Worm (Caenorhabditis elegans) whole organism, mixed stage, embryonic: Measurements from ENCODE around the gene nsun-1.
"Not testable (repeated sequence)": the region's sequence is repeated elsewhere in the genome, so short reads cannot be mapped to it uniquely, and the experiment has no call there.

ENCODE experiments used
- M03D4.4 ChIP-seq: sonication (generic microtip); optimal IDR thresholded peaks from 2 replicates; lab custom pipeline; 2017; ENCODE audit warnings: mild to moderate bottlenecking, missing genetic modification characterization, missing compliant biosample characterization
- bed-3 ChIP-seq: fragments of 200-800 bp; sonication (Bioruptor generic); optimal IDR thresholded peaks from 3 replicates; lab custom pipeline; 2018; ENCODE audit warnings: mild to moderate bottlenecking, missing genetic modification characterization, moderate library complexity, missing compliant biosample characterization
- blmp-1 ChIP-seq: fragments of 150-350 bp; optimal IDR thresholded peaks from 2 replicates; lab custom pipeline; 2014; ENCODE audit warnings: missing biosample characterization, missing genetic modification characterization
- ceh-39 ChIP-seq: fragments of 150-350 bp; optimal IDR thresholded peaks from 2 replicates; lab custom pipeline; 2014; ENCODE audit warnings: missing biosample characterization, missing genetic modification characterization
- ceh-43 ChIP-seq: fragments of 200-800 bp; sonication (Bioruptor generic); optimal IDR thresholded peaks from 2 replicates; lab custom pipeline; 2018; ENCODE audit warnings: mild to moderate bottlenecking, missing genetic modification characterization, moderate library complexity, missing compliant biosample characterization
- ceh-83 ChIP-seq: fragments of 200-800 bp; sonication (Bioruptor generic); optimal IDR thresholded peaks from 2 replicates; lab custom pipeline; 2018; ENCODE audit warnings: mild to moderate bottlenecking, missing genetic modification characterization, missing compliant biosample characterization
- ces-1 ChIP-seq: fragments of 150-350 bp; optimal IDR thresholded peaks from 2 replicates; lab custom pipeline; 2014; ENCODE audit warnings: missing biosample characterization, missing genetic modification reagents, missing genetic modification characterization
- cnd-1 ChIP-seq: fragments of 200-800 bp; sonication (Bioruptor generic); optimal IDR thresholded peaks from 2 replicates; lab custom pipeline; 2018; ENCODE audit warnings: mild to moderate bottlenecking, missing genetic modification characterization, missing compliant biosample characterization
- drap-1 ChIP-seq: fragments of 200-800 bp; sonication (Bioruptor generic); optimal IDR thresholded peaks from 3 replicates; lab custom pipeline; 2018; ENCODE audit warnings: mild to moderate bottlenecking, missing genetic modification characterization, missing compliant biosample characterization
- elt-1 ChIP-seq: sonication (generic microtip); optimal IDR thresholded peaks from 2 replicates; lab custom pipeline; 2017; ENCODE audit warnings: missing genetic modification characterization, mild to moderate bottlenecking, missing compliant biosample characterization, antibody characterized with exemption, moderate library complexity, borderline replicate concordance; ENCODE audit not compliant: insufficient read depth
- elt-3 ChIP-seq: fragments of 150-350 bp; optimal IDR thresholded peaks from 2 replicates; lab custom pipeline; 2014; ENCODE audit warnings: missing biosample characterization, missing genetic modification characterization
- flh-1 ChIP-seq: fragments of 200-800 bp; sonication (Bioruptor generic); optimal IDR thresholded peaks from 2 replicates; lab custom pipeline; 2018; ENCODE audit warnings: mild to moderate bottlenecking, missing genetic modification characterization, moderate library complexity, missing compliant biosample characterization
- ham-2 ChIP-seq: fragments of 200-800 bp; sonication (Bioruptor generic); optimal IDR thresholded peaks from 2 replicates; lab custom pipeline; 2018; ENCODE audit warnings: mild to moderate bottlenecking, missing genetic modification characterization, missing compliant biosample characterization
- hlh-1 ChIP-seq: fragments of 150-350 bp; optimal IDR thresholded peaks from 2 replicates; lab custom pipeline; 2014; ENCODE audit warnings: missing biosample characterization, missing genetic modification reagents, missing genetic modification characterization
- lin-13 ChIP-seq: fragments of 150-350 bp; optimal IDR thresholded peaks from 2 replicates; lab custom pipeline; 2014; ENCODE audit warnings: missing biosample characterization, missing genetic modification characterization
- lin-32 ChIP-seq: fragments of 200-800 bp; sonication (Bioruptor generic); optimal IDR thresholded peaks from 2 replicates; lab custom pipeline; 2018; ENCODE audit warnings: mild to moderate bottlenecking, missing genetic modification characterization, missing compliant biosample characterization
- lsy-2 ChIP-seq: fragments of 150-350 bp; optimal IDR thresholded peaks from 2 replicates; lab custom pipeline; 2014; ENCODE audit warnings: missing biosample characterization, missing genetic modification characterization
- mls-2 ChIP-seq: sonication (generic microtip); optimal IDR thresholded peaks from 2 replicates; lab custom pipeline; 2016; ENCODE audit warnings: mild to moderate bottlenecking, missing genetic modification characterization, moderate library complexity, missing compliant biosample characterization
- nhr-12 ChIP-seq: fragments of 150-350 bp; optimal IDR thresholded peaks from 2 replicates; lab custom pipeline; 2014; ENCODE audit warnings: missing biosample characterization, missing genetic modification characterization
- nhr-2 ChIP-seq: fragments of 150-350 bp; optimal IDR thresholded peaks from 2 replicates; lab custom pipeline; 2014; ENCODE audit warnings: missing biosample characterization, missing genetic modification characterization
- nhr-237 ChIP-seq: fragments of 150-350 bp; optimal IDR thresholded peaks from 2 replicates; lab custom pipeline; 2014; ENCODE audit warnings: missing biosample characterization, missing genetic modification characterization
- nhr-28 ChIP-seq: fragments of 150-350 bp; optimal IDR thresholded peaks from 2 replicates; lab custom pipeline; 2014; ENCODE audit warnings: missing biosample characterization, missing genetic modification characterization
- nhr-76 ChIP-seq: sonication (generic microtip); optimal IDR thresholded peaks from 2 replicates; lab custom pipeline; 2017; ENCODE audit warnings: missing biosample characterization, missing genetic modification characterization
- pha-4 ChIP-seq: fragments of 150-350 bp; optimal IDR thresholded peaks from 2 replicates; lab custom pipeline; 2018; ENCODE audit warnings: missing biosample characterization, missing genetic modification reagents, missing genetic modification characterization
- sem-2 ChIP-seq: fragments of 200-800 bp; sonication (Bioruptor generic); optimal IDR thresholded peaks from 2 replicates; lab custom pipeline; 2018; ENCODE audit warnings: mild to moderate bottlenecking, missing genetic modification characterization, missing compliant biosample characterization
- snpc-4 ChIP-seq: fragments of 150-350 bp; optimal IDR thresholded peaks from 2 replicates; lab custom pipeline; 2014; ENCODE audit warnings: missing biosample characterization, missing genetic modification characterization
- sptf-1 ChIP-seq: sonication (generic microtip); optimal IDR thresholded peaks from 2 replicates; lab custom pipeline; 2017; ENCODE audit warnings: mild to moderate bottlenecking, missing genetic modification characterization, moderate library complexity, missing compliant biosample characterization
- tbx-8 ChIP-seq: fragments of 200-800 bp; sonication (Bioruptor generic); optimal IDR thresholded peaks from 2 replicates; lab custom pipeline; 2018; ENCODE audit warnings: mild to moderate bottlenecking, missing genetic modification characterization, moderate library complexity, missing compliant biosample characterization
- unc-120 ChIP-seq: sonication (generic microtip); optimal IDR thresholded peaks from 2 replicates; lab custom pipeline; 2017; ENCODE audit warnings: missing genetic modification characterization, missing compliant biosample characterization; ENCODE audit not compliant: poor library complexity, severe bottlenecking
- unc-39 ChIP-seq: fragments of 150-350 bp; optimal IDR thresholded peaks from 2 replicates; lab custom pipeline; 2014; ENCODE audit warnings: missing biosample characterization, missing genetic modification characterization
- unc-62 ChIP-seq: fragments of 150-350 bp; optimal IDR thresholded peaks from 2 replicates; lab custom pipeline; 2014; ENCODE audit warnings: missing biosample characterization, missing genetic modification reagents, missing genetic modification characterization
- zip-8 ChIP-seq: fragments of 150-350 bp; optimal IDR thresholded peaks from 2 replicates; lab custom pipeline; 2014; ENCODE audit warnings: missing biosample characterization, missing genetic modification characterization

Gene nsun-1

DNA sequence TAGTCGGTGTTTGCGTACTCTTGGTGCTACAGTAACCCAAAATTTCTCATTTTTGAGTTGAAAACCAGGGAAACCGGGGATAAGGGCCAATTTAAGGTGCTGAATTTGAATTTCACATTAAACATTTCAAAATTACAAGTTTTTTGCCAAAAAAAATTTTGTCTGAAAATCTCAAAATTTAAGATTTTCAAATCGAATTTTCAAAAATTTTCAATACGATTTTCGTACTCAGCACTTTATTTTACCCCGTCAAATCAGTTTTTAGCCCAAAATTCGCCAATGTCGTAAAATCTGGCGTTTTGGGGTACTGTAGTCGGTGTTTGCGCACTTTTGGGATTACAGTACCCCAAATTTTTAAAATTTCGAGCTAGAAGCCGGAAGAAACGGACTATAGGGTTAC is 14.9 kb downstream of the nsun-1 start, which contains the start of gene W10D9.3:
W10D9.3 (minus strand) TSS at position 101 of the 400 bp plus-strand sequence.
- TF ChIP-seq nhr-28 (tag; lab: Kevin White, UChicago): no peak
- no peak for TF ChIP-seq nhr-76 (tag; lab: Kevin White, UChicago)
- TF ChIP-seq tbx-8 (GFP tag; lab: Kevin White, UChicago): no peak
- TF ChIP-seq unc-120: no peak
- TF ChIP-seq, all 35 proteins: peak for 0

DNA sequence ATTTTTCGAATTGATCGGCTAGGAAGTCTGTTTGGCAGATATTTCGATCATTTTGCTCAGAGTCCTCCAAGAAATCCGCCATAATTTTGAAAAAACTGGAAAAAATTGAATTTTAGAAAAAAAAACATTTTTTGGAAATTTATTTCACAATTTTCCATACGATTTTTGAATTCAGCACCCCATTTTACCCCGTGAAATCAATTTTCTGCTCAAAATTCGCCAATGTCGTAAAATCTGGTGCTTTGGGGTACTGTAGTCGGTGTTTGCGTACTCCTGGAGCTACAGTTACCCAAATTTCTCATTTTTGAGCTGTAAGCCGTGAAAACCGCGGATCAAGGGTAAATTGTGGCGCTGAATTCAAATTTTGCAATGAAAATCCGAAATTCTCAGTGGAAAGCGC is 17.9 kb downstream of the nsun-1 start, which contains the start of gene gvd-1:
gvd-1 (minus strand) TSS at position 101 of the 400 bp plus-strand sequence.
- TF ChIP-seq bed-3 (GFP tag; lab: Kevin White, UChicago): no peak
- TF ChIP-seq lsy-2 (tag; lab: Kevin White, UChicago): peak; percentile 27

- TF ChIP-seq mls-2 (tag; lab: Kevin White, UChicago) (no peak), lsy-2 (tag; lab: Kevin White, UChicago) (peak; percentile 90), lin-13 (peak; percentile 78), snpc-4 (tag; lab: Kevin White, UChicago) (no peak)
These were observed 19.4 kb downstream of the nsun-1 start for ce11 chrII:456371-456770.

DNA sequence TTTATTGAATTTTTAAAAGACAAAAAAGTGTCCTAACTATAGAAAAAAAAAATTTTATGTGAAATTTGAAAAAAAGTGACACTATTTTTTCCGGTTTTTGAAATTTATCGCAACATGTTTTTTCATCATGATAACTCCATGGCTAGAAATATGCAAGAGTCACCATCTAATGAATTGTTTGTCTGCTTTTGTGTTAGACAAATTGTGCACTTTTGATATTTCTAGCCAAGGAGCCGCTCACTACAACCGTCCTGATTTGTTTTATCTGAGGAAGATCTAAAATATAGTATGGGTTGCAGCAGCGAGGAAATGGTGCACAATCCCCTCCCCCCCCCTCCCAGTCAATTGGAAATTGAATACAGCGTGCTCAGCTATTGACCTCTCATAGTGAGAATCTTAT is 21.1 kb downstream of the nsun-1 start, which contains the start of gene W10D9.1:
W10D9.1 (plus strand) TSS at position 301 of the 400 bp plus-strand sequence.
- TF ChIP-seq sptf-1 (tag; lab: Kevin White, UChicago); ces-1 (GFP tag; lab: Kevin White, UChicago); nhr-237 (tag; lab: Kevin White, UChicago): not testable (repeated sequence)
- TF ChIP-seq, all 35 proteins: peak for 0; not testable (repeated sequence) for 35

DNA sequence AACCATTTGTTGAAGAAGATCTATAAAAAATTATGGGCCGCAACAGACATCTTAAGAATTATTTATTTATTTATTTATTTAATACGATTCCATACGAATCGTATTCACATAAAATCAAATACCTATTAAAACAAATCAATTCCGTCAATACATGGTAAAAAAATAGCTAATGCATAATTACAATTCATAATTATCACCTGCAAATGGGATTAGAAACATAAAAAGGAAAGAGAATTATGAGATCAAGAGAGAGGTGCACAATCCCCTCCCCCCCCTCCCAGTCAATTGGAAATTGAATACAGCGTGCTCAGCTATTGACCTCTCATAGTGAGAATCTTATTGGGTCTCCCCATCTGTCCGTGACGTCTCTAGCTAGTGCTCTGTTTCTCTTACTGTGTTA is 34.6 kb downstream of the nsun-1 start, which contains the start of gene C24H12.1:
C24H12.1 (plus strand) TSS at position 301 of the 400 bp plus-strand sequence.
- peak; percentile 17 for TF ChIP-seq ces-1 (GFP tag; lab: Kevin White, UChicago)

ce11 chrII:437279-437678 is 38.5 kb downstream of the nsun-1 start:
- no peak for TF ChIP-seq tbx-8 (GFP tag; lab: Kevin White, UChicago)
- no peak for TF ChIP-seq flh-1 (GFP tag; lab: Kevin White, UChicago)
- no peak for TF ChIP-seq ceh-39 (tag; lab: Kevin White, UChicago)
- no peak for TF ChIP-seq hlh-1 (tag; lab: Kevin White, UChicago)
- no peak for TF ChIP-seq ceh-83 (GFP tag; lab: Kevin White, UChicago)
- no peak for TF ChIP-seq unc-39 (tag; lab: Kevin White, UChicago)
- TF ChIP-seq lsy-2 (tag; lab: Kevin White, UChicago): no peak
- TF ChIP-seq nhr-2: no peak
- no peak for TF ChIP-seq nhr-76 (tag; lab: Kevin White, UChicago)
- TF ChIP-seq blmp-1: no peak
- no peak for TF ChIP-seq bed-3 (GFP tag; lab: Kevin White, UChicago)
- TF ChIP-seq ceh-43 (GFP tag; lab: Kevin White, UChicago): no peak
- no peak for TF ChIP-seq sptf-1 (tag; lab: Kevin White, UChicago)
- TF ChIP-seq nhr-12 (tag; lab: Kevin White, UChicago): no peak
- TF ChIP-seq cnd-1 (tag; lab: Kevin White, UChicago): no peak
- TF ChIP-seq nhr-237 (tag; lab: Kevin White, UChicago): no peak
- no peak for TF ChIP-seq ham-2 (GFP tag; lab: Kevin White, UChicago)
- TF ChIP-seq unc-62 (GFP tag; lab: Kevin White, UChicago): no peak
- TF ChIP-seq elt-1: no peak

- TF ChIP-seq lin-32 (GFP tag; lab: Kevin White, UChicago) (no peak), sem-2 (GFP tag; lab: Kevin White, UChicago) (no peak), M03D4.4 (no peak), bed-3 (GFP tag; lab: Kevin White, UChicago) (no peak), tbx-8 (GFP tag; lab: Kevin White, UChicago) (no peak), nhr-76 (tag; lab: Kevin White, UChicago) (no peak), elt-3 (tag; lab: Kevin White, UChicago) (no peak), elt-1 (no peak), unc-62 (GFP tag; lab: Kevin White, UChicago) (no peak), mls-2 (tag; lab: Kevin White, UChicago) (no peak), flh-1 (GFP tag; lab: Kevin White, UChicago) (no peak), zip-8 (tag; lab: Kevin White, UChicago) (no peak), ceh-83 (GFP tag; lab: Kevin White, UChicago) (no peak), lsy-2 (tag; lab: Kevin White, UChicago) (no peak), pha-4 (no peak), drap-1 (no peak), ces-1 (GFP tag; lab: Kevin White, UChicago) (no peak), nhr-28 (tag; lab: Kevin White, UChicago) (no peak)
These were observed 52.7 kb downstream of the nsun-1 start, which contains the start of gene C24H12.8 for ce11 chrII:423086-423485. Gene C24H12.8, minus strand, starts transcription at chrII:423186.
